Worm (Caenorhabditis elegans) whole organism, L4/young adult: ENCODE results near the gene set-30.
A peak's percentile ranks its signal among the peaks of the same experiment; 100 is the strongest.

Experiments
- W03F9.2 ChIP-seq: fragments of 150-350 bp; optimal IDR thresholded peaks from 2 replicates; lab custom pipeline; 2014; ENCODE audit warnings: missing biosample characterization, missing genetic modification characterization
- dao-5 ChIP-seq: sonication (generic microtip); optimal IDR thresholded peaks from 2 replicates; lab custom pipeline; 2016; ENCODE audit warnings: missing genotype, missing genetic modification characterization, moderate library complexity, missing compliant biosample characterization
- him-1 ChIP-seq: sonication (generic microtip); optimal IDR thresholded peaks from 2 replicates; lab custom pipeline; 2016; ENCODE audit warnings: missing genotype, missing genetic modification reagents, missing genetic modification characterization, missing compliant biosample characterization

set-30 gene

DNA sequence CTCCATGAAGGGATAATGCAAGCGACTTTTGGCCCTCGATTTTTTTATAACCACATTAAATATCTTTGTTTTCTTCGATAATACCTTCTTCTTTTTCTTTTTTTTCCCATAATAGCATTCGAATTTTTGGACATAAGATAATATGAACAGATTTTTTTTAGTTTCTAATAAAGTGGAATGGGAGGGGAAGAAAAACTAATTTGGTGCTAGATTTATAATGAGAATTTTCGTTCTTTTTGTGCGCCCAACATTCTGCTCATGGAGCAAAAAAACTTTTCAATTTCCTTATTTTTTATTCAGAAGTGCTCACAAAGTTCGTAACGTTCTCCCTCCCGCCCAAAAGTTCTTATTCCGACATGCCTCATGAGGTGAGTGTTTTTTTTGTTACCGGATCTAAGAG, 16.7 kb downstream of the set-30 start, which contains the start of gene ZC449.8:
Gene ZC449.8 (plus strand): TSS at position 301 of the 400 bp plus-strand sequence.
- TF ChIP-seq him-1 (tag; lab: Kevin White, UChicago) = no peak
- TF ChIP-seq W03F9.2 (tag; lab: Kevin White, UChicago) = no peak
- TF ChIP-seq dao-5 (tag; lab: Kevin White, UChicago) = no peak

DNA sequence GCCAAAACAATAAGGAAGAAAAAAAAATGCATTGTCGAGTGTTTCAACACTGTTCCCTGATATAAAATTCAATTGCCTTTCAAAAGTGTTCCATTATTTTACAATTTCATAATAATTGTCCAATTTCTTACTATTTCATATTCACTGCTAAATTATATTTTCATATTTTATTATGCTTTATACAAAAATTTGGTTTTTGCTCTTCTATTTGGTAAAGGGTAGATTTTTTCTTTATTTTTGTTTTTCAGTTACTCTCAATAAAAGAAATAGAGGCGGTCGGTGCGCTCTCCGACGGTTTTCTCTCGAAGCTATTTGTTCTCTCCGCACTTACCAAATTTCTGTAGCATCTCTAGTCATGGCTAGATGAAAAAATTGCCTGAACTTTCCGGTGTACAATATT, 18.5 kb downstream of the set-30 start, which contains the start of gene sek-3:
Gene sek-3 (plus strand): TSS at position 301 of the 400 bp plus-strand sequence.
- no peak for TF ChIP-seq him-1 (tag; lab: Kevin White, UChicago)
- TF ChIP-seq dao-5 (tag; lab: Kevin White, UChicago) = no peak
- TF ChIP-seq W03F9.2 (tag; lab: Kevin White, UChicago) = no peak

DNA sequence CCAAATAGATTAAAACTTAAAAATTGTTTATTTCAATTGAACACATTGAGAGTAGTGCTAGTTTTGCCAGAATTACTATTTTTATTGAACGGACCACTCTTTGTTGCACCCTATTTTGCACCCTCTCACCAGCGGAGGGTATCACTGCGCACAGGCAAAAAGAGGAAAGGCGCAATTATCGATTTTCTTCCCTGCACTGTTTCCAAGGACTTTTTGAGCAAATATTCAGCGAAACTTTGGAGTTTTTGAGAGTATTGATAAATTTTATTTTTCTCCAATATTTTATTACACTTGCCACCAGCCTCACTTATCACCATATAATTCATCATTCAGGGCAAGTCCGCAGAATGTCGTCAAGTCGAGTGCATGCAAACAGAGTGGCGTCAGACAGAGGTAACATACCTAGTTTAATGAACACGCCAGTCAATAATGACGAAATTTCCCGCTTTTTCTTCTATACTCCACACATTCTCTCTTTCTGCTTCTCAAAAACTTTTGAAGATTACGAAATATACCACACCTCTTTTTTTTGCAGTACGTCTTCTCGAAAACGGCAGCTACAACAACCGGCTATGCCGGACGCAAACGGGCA, 19.1 kb downstream of the set-30 start:
- TF ChIP-seq W03F9.2 (tag; lab: Kevin White, UChicago) = peak; percentile 13
- no peak for TF ChIP-seq him-1 (tag; lab: Kevin White, UChicago)

DNA sequence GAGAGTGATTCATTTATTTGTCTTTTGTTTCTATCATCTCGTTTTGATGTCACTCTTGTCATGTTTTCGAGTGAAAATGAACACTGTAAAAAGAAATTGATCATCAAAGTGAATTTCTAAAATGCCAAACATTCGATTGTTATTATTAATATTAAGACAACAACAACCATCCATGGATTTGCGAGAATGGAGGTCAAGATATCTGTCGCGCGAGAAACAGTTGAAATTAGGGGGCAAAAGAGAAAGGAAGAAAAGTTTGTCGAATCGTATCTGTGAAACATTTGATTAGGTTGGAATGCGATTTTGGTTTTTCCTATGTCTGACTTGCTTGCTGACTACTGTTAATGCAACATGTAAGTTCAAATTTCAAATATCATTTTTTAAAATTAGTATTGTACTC, 21.9 kb downstream of the set-30 start, which contains the start of gene ZC449.2:
Gene ZC449.2 (plus strand): TSS at position 290 of the 400 bp plus-strand sequence.
- no peak for TF ChIP-seq W03F9.2 (tag; lab: Kevin White, UChicago)
- no peak for TF ChIP-seq him-1 (tag; lab: Kevin White, UChicago)
- no peak for TF ChIP-seq dao-5 (tag; lab: Kevin White, UChicago)

DNA sequence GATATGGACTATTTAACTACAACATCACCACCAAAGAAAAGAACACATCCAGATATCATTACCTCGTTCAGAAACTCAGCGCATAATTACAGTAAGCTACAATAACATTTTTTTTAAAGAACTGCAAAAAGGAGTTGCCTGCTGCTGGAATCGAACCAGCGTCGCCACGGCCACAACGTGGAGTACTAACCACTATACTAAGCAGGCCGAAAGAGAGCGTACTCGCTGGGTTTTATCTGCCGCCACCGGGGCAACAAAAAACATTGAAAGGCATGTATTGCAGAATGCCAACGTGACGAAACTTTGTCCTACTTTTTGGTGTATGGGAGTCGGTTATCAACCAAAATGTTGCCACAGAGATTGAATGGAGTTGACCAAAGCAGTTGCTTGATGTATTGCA, 23.6 kb downstream of the set-30 start:
- no peak for TF ChIP-seq W03F9.2 (tag; lab: Kevin White, UChicago)
- TF ChIP-seq him-1 (tag; lab: Kevin White, UChicago) = peak; percentile 40
- TF ChIP-seq dao-5 (tag; lab: Kevin White, UChicago) = peak; percentile 56

DNA sequence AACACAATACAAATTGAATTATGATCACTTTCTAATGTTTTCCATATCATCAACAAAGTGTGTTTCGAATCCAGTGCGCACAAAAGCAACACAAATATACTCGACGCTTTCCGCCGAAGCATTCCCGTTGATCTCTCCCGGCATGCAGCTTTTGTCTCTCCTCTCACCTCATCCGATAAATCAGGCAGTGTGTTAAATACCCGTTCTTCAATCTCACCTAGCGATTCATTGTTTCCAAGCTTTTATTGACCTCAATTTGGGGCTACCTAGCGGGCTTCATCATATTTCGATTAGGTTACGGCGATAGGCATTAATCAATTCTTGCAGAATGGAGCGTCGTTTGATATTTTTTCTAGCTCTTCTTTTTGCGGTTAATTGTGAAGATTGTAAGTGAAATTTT, 25.2 kb downstream of the set-30 start, which contains the start of gene ZC449.1:
Gene ZC449.1 (plus strand): TSS at position 121 of the 400 bp plus-strand sequence.
- TF ChIP-seq him-1 (tag; lab: Kevin White, UChicago) (no peak), dao-5 (tag; lab: Kevin White, UChicago) (no peak), W03F9.2 (tag; lab: Kevin White, UChicago) (no peak)

DNA sequence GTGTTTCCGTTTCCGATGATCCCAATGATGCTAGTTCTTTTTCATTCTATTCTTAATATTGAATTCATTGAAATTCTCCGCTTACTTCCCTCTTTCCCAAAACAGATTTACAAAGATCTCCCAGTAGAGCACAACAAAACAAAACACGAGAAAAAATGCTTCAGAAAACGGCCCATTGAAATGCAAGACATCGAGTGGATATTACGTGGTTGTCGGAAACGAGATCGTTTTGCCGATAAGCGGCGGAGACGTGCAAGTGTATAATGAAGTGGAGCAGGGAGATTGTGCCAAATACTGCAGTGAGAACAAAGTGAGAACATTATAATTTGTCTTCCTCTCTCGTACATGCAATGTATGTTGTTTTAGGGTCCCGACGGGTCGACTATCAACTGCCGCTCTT, 27.4 kb downstream of the set-30 start:
- TF ChIP-seq dao-5 (tag; lab: Kevin White, UChicago) = no peak

DNA sequence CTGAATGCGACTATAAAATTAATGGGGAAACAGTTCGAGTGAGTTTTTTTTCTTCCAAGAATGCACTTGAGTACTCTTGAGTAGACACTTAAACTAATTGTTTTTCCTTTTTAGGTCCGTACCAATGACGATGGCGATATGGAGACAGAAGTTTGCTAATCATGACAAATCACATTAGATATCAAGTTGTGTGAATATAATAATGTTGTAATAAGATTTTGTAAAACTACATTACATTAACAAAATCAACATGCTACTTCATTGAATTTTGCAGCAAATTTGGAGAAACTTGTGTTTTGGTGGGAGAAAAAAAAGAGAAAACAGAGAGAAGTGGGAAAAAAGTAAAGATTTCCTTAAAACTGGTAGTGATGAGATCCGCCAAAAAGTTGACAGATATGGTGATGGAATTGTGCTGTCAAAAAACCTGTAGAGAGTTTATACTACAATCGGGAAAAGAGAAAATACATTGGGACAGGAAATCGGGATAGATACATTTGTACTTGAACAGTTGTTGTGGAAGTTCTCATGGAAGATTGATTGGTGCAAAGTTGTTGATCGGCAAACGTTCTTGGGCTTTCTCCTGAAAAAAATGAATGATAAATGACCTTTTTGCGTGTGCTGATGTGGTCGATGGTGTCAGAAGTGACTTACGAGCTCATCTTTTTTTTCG, 29.0 kb downstream of the set-30 start:
- TF ChIP-seq him-1 (tag; lab: Kevin White, UChicago) (no peak), dao-5 (tag; lab: Kevin White, UChicago) (no peak), W03F9.2 (tag; lab: Kevin White, UChicago) (no peak)

DNA sequence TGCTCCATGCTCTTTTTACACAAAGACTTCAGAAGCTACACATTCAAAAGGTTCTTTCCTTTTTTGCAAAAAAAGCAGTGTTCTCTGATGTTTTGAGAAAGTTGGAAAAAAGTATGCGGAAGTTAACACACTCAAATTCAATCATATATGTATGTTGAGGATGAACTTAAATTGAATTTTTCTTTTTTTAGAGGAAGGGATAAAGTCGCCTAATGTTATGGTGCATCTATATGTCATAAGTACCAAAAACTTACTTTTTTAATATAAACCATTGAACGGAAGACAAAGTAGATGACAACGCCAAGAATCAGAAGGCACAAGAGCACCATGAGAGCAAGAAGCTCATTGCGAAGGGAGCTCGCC, 29.5 kb downstream of the set-30 start:
- TF ChIP-seq dao-5 (tag; lab: Kevin White, UChicago) (no peak), W03F9.2 (tag; lab: Kevin White, UChicago) (no peak), him-1 (tag; lab: Kevin White, UChicago) (no peak)

DNA sequence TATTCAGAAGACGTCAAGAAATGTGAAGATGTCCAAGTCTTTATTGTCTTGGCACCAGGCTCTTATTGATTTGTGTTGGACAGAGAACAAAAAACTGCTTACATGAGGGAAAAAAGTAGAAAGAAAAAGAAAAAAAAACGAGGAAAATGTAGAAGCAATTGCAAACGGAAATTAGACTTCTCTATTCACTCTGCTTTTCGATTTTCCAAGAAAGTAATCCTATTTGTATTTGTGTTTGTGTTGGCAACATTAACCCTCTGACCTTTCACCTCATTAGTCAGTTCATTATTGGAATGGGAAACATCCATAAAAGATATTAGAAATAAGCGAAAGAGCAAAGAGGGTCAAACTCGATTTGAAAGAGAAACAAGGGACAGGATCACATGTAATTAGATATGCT, 32.7 kb downstream of the set-30 start:
- TF ChIP-seq dao-5 (tag; lab: Kevin White, UChicago) (no peak), him-1 (tag; lab: Kevin White, UChicago) (no peak), W03F9.2 (tag; lab: Kevin White, UChicago) (no peak)

DNA sequence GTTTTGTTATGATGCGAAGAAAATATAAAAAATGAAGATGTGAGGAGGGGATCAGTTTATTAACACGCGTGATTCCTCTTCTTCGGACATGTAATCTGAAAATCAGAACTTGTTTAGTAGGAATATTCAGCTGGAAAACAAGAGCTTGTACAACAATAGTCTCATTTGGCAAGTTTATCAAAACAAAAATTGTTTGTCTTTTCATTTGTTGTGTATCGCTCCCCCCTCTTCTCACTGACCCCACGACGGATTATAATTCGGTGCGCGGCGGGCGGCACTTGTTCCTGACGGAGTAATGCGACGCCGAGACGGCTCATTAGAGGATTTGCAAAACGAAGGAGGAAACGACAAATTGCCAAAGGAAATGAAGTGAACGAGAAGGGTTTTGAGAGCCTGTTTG, 34.8 kb downstream of the set-30 start, which contains the start of gene ZC449.4:
Gene ZC449.4 (minus strand): TSS at position 101 of the 400 bp plus-strand sequence.
- TF ChIP-seq W03F9.2 (tag; lab: Kevin White, UChicago) (no peak), dao-5 (tag; lab: Kevin White, UChicago) (no peak)

DNA sequence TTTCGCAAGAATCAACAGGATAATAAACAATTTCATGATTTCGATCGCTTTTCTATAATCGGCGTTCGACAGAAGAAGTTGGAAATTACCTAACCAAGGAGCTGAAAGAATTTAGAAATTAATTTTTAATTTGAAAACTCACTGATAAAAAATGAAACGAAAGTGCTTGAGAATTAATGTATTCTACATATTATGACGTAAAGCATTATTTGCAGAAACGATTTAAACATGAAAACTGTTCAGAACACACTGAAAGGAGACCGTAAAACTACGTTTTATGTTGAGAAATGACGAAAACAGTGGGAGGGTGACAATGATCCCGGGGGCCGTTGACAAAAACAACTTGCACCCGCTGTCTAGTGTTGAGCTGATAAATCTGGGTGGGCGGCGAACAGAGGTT, 38.6 kb downstream of the set-30 start, which contains the start of gene ZC449.5:
Gene ZC449.5 (minus strand): TSS at position 101 of the 400 bp plus-strand sequence.
- TF ChIP-seq dao-5 (tag; lab: Kevin White, UChicago) = no peak
- TF ChIP-seq W03F9.2 (tag; lab: Kevin White, UChicago) = no peak
- no peak for TF ChIP-seq him-1 (tag; lab: Kevin White, UChicago)

DNA sequence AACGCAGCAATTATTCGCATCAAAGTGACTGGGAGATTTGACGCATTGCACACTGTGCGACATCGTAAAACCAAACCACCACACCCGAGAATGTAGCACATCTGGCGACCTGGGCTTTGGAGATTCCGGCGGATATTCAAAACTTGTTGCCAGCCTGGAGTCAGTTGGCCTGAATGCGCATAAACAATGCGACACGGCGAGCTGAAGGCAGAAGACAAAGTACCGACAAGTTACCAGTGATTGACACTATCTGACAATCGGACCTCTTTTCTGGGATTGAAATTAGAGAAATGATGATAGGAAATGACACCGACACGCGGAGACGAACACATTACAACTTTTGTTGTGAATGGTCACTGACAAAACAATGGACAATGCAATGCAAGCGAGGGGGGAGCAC, 39.7 kb downstream of the set-30 start:
- TF ChIP-seq dao-5 (tag; lab: Kevin White, UChicago) (no peak), W03F9.2 (tag; lab: Kevin White, UChicago) (no peak)

DNA sequence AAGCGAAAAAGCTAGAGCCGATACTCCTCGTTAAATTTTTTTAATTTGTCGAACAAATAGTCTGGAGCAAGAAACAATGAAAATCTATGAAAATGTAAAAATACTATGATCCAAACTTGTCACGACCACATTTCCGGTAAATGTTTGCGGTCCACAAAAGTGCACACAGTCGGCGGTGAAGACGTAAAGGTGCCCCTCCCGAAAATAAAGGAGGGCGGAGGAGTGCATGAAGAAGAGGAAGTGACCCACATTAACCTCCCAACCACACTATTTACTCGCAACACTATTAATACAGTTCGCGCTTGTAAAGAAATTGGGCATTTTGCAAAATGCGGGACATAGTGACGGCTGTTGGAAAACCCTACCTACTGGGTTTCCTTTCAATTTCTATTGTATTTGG, 41.0 kb downstream of the set-30 start:
- TF ChIP-seq W03F9.2 (tag; lab: Kevin White, UChicago) (no peak), him-1 (tag; lab: Kevin White, UChicago) (no peak), dao-5 (tag; lab: Kevin White, UChicago) (no peak)
